Worm (Caenorhabditis elegans) whole organism, mixed stage, embryonic: Measurements from ENCODE around the gene pdf-1.

Experiments used
- M03D4.4 ChIP-seq: sonication (generic microtip); optimal IDR thresholded peaks from 2 replicates; lab custom pipeline; 2017; ENCODE audit warnings: mild to moderate bottlenecking, missing genetic modification characterization, missing compliant biosample characterization
- ceh-39 ChIP-seq: fragments of 150-350 bp; optimal IDR thresholded peaks from 2 replicates; lab custom pipeline; 2014; ENCODE audit warnings: missing biosample characterization, missing genetic modification characterization
- ces-1 ChIP-seq: fragments of 150-350 bp; optimal IDR thresholded peaks from 2 replicates; lab custom pipeline; 2014; ENCODE audit warnings: missing biosample characterization, missing genetic modification reagents, missing genetic modification characterization
- cnd-1 ChIP-seq: fragments of 200-800 bp; sonication (Bioruptor generic); optimal IDR thresholded peaks from 2 replicates; lab custom pipeline; 2018; ENCODE audit warnings: mild to moderate bottlenecking, missing genetic modification characterization, missing compliant biosample characterization
- elt-3 ChIP-seq: fragments of 150-350 bp; optimal IDR thresholded peaks from 2 replicates; lab custom pipeline; 2014; ENCODE audit warnings: missing biosample characterization, missing genetic modification characterization
- lin-13 ChIP-seq: fragments of 150-350 bp; optimal IDR thresholded peaks from 2 replicates; lab custom pipeline; 2014; ENCODE audit warnings: missing biosample characterization, missing genetic modification characterization
- mab-5 ChIP-seq: fragments of 150-350 bp; optimal IDR thresholded peaks from 2 replicates; lab custom pipeline; 2014; ENCODE audit warnings: missing biosample characterization, missing genetic modification characterization
- nhr-12 ChIP-seq: fragments of 150-350 bp; optimal IDR thresholded peaks from 2 replicates; lab custom pipeline; 2014; ENCODE audit warnings: missing biosample characterization, missing genetic modification characterization
- nhr-76 ChIP-seq: sonication (generic microtip); optimal IDR thresholded peaks from 2 replicates; lab custom pipeline; 2017; ENCODE audit warnings: missing biosample characterization, missing genetic modification characterization
- snpc-4 ChIP-seq: fragments of 150-350 bp; optimal IDR thresholded peaks from 2 replicates; lab custom pipeline; 2014; ENCODE audit warnings: missing biosample characterization, missing genetic modification characterization
- unc-39 ChIP-seq: fragments of 150-350 bp; optimal IDR thresholded peaks from 2 replicates; lab custom pipeline; 2014; ENCODE audit warnings: missing biosample characterization, missing genetic modification characterization
- unc-62 ChIP-seq: fragments of 150-350 bp; optimal IDR thresholded peaks from 2 replicates; lab custom pipeline; 2014; ENCODE audit warnings: missing biosample characterization, missing genetic modification reagents, missing genetic modification characterization
- ztf-11 ChIP-seq: fragments of 150-350 bp; optimal IDR thresholded peaks from 2 replicates; lab custom pipeline; 2014; ENCODE audit warnings: missing biosample characterization, missing genetic modification characterization

DNA sequence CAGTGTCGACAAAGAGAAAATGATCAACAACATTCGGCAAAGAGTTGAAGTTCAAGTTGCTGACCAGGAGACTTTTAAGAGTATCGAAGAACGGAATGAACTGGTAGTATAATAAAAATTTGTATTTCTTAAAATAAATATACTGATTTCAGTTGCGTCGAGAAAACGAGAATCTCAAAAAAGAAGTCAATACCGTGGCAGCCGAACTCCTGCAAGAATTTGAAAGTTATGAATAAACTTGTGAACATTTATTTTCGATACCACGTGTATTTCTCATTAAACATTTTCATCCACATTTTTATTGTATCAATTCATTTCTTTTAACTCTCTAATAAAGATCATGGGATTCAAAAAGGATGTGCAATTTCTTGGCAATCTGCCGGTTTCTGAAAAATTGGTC lies 42.3 kb downstream of the pdf-1 start, which contains the start of gene K04C2.8:
- TF ChIP-seq cnd-1 (tag; lab: Kevin White, UChicago) (no peak), M03D4.4 (tag; lab: Kevin White, UChicago) (no peak), mab-5 (tag; lab: Kevin White, UChicago) (no peak), unc-62 (GFP tag; lab: Kevin White, UChicago) (no peak), nhr-76 (no peak), ces-1 (no peak), lin-13 (tag; lab: Kevin White, UChicago) (no peak), ceh-39 (tag; lab: Kevin White, UChicago) (no peak), elt-3 (tag; lab: Kevin White, UChicago) (no peak), snpc-4 (no peak), nhr-12 (tag; lab: Kevin White, UChicago) (no peak), ztf-11 (tag; lab: Kevin White, UChicago) (no peak), unc-39 (no peak)
